Fruit fly (Drosophila melanogaster): ENCODE data around the gene alpha-Est8.

- TF ChIP-seq h (optimal IDR thresholded peaks at IDR 0.05) (no peak), Myc (optimal IDR thresholded peaks at IDR 0.05) (no peak), ttk (optimal IDR thresholded peaks at IDR 0.05) (no peak), insv (optimal IDR thresholded peaks at IDR 0.05) (no peak), psq (optimal IDR thresholded peaks at IDR 0.05) (no peak)
These were observed 36.2 kb upstream of the alpha-Est8 start, which contains the start of gene CG45545 for dm6 chr3R:7551708-7552107.
